Fruit fly (Drosophila melanogaster) whole organism, prepupa: Measurements from ENCODE around the gene CG3223.

Source experiments
- Blimp-1 ChIP-seq: fragments of 200-800 bp; sonication (Bioruptor generic); optimal IDR thresholded peaks from 3 replicates; lab custom pipeline; 2017; ENCODE audit warnings: missing biosample characterization, missing genetic modification characterization, mild to moderate bottlenecking, moderate library complexity, missing genetic modification reagents
- CG10631 ChIP-seq: fragments of 200-800 bp; sonication (Bioruptor generic); optimal IDR thresholded peaks from 2 replicates; lab custom pipeline; 2016; ENCODE audit warnings: missing biosample characterization, missing genetic modification characterization
- CG10669 ChIP-seq: fragments of 200-800 bp; sonication (Bioruptor generic); optimal IDR thresholded peaks from 3 replicates; lab custom pipeline; 2018; ENCODE audit warnings: missing biosample characterization, mild to moderate bottlenecking, missing genetic modification characterization, moderate library complexity
- CG11902 ChIP-seq: fragments of 200-800 bp; sonication (Bioruptor generic); optimal IDR thresholded peaks from 3 replicates; lab custom pipeline; 2016; ENCODE audit warnings: missing biosample characterization, missing genetic modification characterization
- CG32006 ChIP-seq: fragments of 200-800 bp; sonication (Bioruptor generic); optimal IDR thresholded peaks from 3 replicates; lab custom pipeline; 2017; ENCODE audit warnings: missing biosample characterization, mild to moderate bottlenecking, missing genetic modification characterization
- CG3919 ChIP-seq: fragments of 200-800 bp; sonication (Bioruptor generic); optimal IDR thresholded peaks from 3 replicates; lab custom pipeline; 2016; ENCODE audit warnings: missing biosample characterization, missing genetic modification characterization
- CG6163 ChIP-seq: fragments of 200-800 bp; sonication (Bioruptor generic); IDR thresholded peaks from 3 replicates; pipeline ENCODE4 v1.3.6; 2022; ENCODE audit warnings: missing biosample characterization, missing genetic modification characterization
- CG6854 ChIP-seq: fragments of 200-800 bp; sonication (Bioruptor generic); optimal IDR thresholded peaks from 2 replicates; lab custom pipeline; 2017; ENCODE audit warnings: missing biosample characterization, mild to moderate bottlenecking, missing genetic modification characterization
- CG8319 ChIP-seq: fragments of 200-800 bp; sonication (Bioruptor generic); optimal IDR thresholded peaks from 3 replicates; lab custom pipeline; 2016; ENCODE audit warnings: missing biosample characterization, missing genetic modification characterization
- Eip78C ChIP-seq: fragments of 200-800 bp; sonication (Bioruptor generic); peaks from one replicate; lab custom pipeline; 2016; ENCODE audit warnings: missing biosample characterization, missing genetic modification characterization
- Smox ChIP-seq: fragments of 200-800 bp; sonication (Bioruptor generic); optimal IDR thresholded peaks from 3 replicates; lab custom pipeline; 2016; ENCODE audit warnings: missing biosample characterization, missing genetic modification characterization
- ss ChIP-seq, 2 experiments: fragments of 200-800 bp; sonication (Bioruptor generic); optimal IDR thresholded peaks; 2 replicates in 1 of 2; 3 replicates in 1 of 2; lab custom pipeline; 2017 to 2018; ENCODE audit warnings: mild to moderate bottlenecking in 2 of 2, missing biosample characterization in 2 of 2, missing genetic modification characterization in 2 of 2, moderate library complexity in 1 of 2
- svp ChIP-seq: fragments of 200-800 bp; sonication (Bioruptor generic); peaks from one replicate; lab custom pipeline; 2016; ENCODE audit warnings: missing biosample characterization, missing genetic modification characterization
- vri ChIP-seq: fragments of 200-800 bp; sonication (Bioruptor generic); optimal IDR thresholded peaks from 3 replicates; lab custom pipeline; 2016; ENCODE audit warnings: missing biosample characterization, mild to moderate bottlenecking, missing genetic modification characterization

- peak; percentile 12 for TF ChIP-seq CG8319 (GFP tag; lab: Kevin White, UChicago)
- peak; percentile 88 for TF ChIP-seq svp (GFP tag; lab: Kevin White, UChicago)
- peak; percentile 64 for TF ChIP-seq Blimp-1 (GFP tag; lab: Kevin White, UChicago)
- TF ChIP-seq CG10631, result peak; percentile 92
- peak; percentile 95 for TF ChIP-seq Eip78C
- peak; percentile 75 for TF ChIP-seq CG6163 (GFP tag; lab: Robert Waterston, UW)
- peak; percentile 72 for TF ChIP-seq CG3919
- peak; percentile 74 for TF ChIP-seq CG6854 (GFP tag; lab: Kevin White, UChicago)
- TF ChIP-seq CG32006, result peak; percentile 97
- peak; percentile 85 to 94 for TF ChIP-seq ss (GFP tag; optimal IDR thresholded peaks at IDR 0.05; lab: Kevin White, UChicago)
- peak; percentile 76 for TF ChIP-seq CG10669 (GFP tag; lab: Kevin White, UChicago)
- peak; percentile 55 for TF ChIP-seq CG11902 (GFP tag; lab: Kevin White, UChicago)
- peak; percentile 65 for TF ChIP-seq vri (GFP tag; lab: Kevin White, UChicago)
- TF ChIP-seq Smox (GFP tag; lab: Kevin White, UChicago), result no peak
Observed at dm6 chr3R:8027203-8027688, 18.0 kb downstream of the CG3223 start.
